Worm (Caenorhabditis elegans) whole organism, L2 larva: Measurements from ENCODE around the gene F17A2.13.
"Not testable (repeated sequence)": the region's sequence is repeated elsewhere in the genome, so short reads cannot be mapped to it uniquely, and the experiment has no call there.

Source experiments
- lin-13 ChIP-seq: fragments of 150-350 bp; optimal IDR thresholded peaks from 2 replicates; lab custom pipeline; 2014; ENCODE audit warnings: missing biosample characterization, missing genetic modification reagents, missing genetic modification characterization
- sma-3 ChIP-seq: sonication (generic microtip); optimal IDR thresholded peaks from 2 replicates; lab custom pipeline; 2016; ENCODE audit warnings: missing genetic modification reagents, missing genetic modification characterization, missing compliant biosample characterization

DNA sequence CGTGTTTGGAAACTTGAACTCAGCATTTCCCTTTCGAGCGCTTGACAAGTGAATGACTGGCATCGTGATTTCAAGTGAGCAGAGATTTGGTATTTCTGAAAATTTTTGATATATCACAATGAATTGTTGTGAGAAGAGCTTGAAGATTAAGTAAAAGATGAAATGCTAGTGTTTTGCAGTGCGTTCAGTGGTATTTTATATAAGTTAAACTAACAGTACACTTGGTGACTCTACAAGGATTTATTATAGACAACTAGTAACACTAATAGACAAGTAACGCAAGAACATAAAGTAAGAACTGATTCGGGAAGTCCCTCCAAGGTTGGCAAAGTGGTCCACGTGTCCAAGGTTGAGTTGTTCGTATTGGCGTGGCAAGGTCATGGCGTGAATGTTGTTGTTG lies 18.7 kb upstream of the F17A2.13 start, which contains the start of gene dot-1.3:
- TF ChIP-seq lin-13, sma-3 (GFP tag; lab: Kevin White, UChicago): not testable (repeated sequence)
